Worm (Caenorhabditis elegans) whole organism, L2 larva: Measurements from ENCODE around the gene sucl-2.

ENCODE experiments used
- C34F6.9 ChIP-seq: fragments of 150-350 bp; optimal IDR thresholded peaks from 2 replicates; lab custom pipeline; 2014; ENCODE audit warnings: missing biosample characterization, missing genetic modification characterization
- F13H6.1 ChIP-seq: sonication (generic microtip); optimal IDR thresholded peaks from 2 replicates; lab custom pipeline; 2016; ENCODE audit warnings: missing genetic modification characterization, missing compliant biosample characterization
- Y55F3AM.14 ChIP-seq: fragments of 200-800 bp; sonication (Bioruptor generic); optimal IDR thresholded peaks from 2 replicates; lab custom pipeline; 2018; ENCODE audit warnings: mild to moderate bottlenecking, missing genetic modification characterization, missing compliant biosample characterization
- alr-1 ChIP-seq: fragments of 150-350 bp; optimal IDR thresholded peaks from 2 replicates; lab custom pipeline; 2014; ENCODE audit warnings: missing biosample characterization, missing genetic modification characterization
- ama-1 ChIP-seq: fragments of 150-350 bp; optimal IDR thresholded peaks from 2 replicates; lab custom pipeline; 2018; ENCODE audit warnings: inconsistent platforms
- ceh-82 ChIP-seq: fragments of 150-350 bp; optimal IDR thresholded peaks from 2 replicates; lab custom pipeline; 2014; ENCODE audit warnings: missing biosample characterization, missing genetic modification characterization
- dmd-4 ChIP-seq: sonication (generic microtip); optimal IDR thresholded peaks from 2 replicates; lab custom pipeline; 2017; ENCODE audit warnings: missing biosample characterization, missing genetic modification characterization
- egl-27 ChIP-seq: sonication (generic microtip); optimal IDR thresholded peaks from 3 replicates; lab custom pipeline; 2017; ENCODE audit warnings: missing biosample characterization, missing genetic modification reagents, missing genetic modification characterization
- elt-1 ChIP-seq: fragments of 150-350 bp; optimal IDR thresholded peaks from 2 replicates; lab custom pipeline; 2014; ENCODE audit warnings: missing biosample characterization, missing genetic modification characterization
- elt-3 ChIP-seq: sonication (generic microtip); optimal IDR thresholded peaks from 2 replicates; lab custom pipeline; 2017; ENCODE audit warnings: missing biosample characterization, missing genetic modification characterization
- fos-1 ChIP-seq: fragments of 150-350 bp; optimal IDR thresholded peaks from 2 replicates; lab custom pipeline; 2014; ENCODE audit warnings: missing biosample characterization, missing genetic modification characterization
- gmeb-1 ChIP-seq: fragments of 150-350 bp; optimal IDR thresholded peaks from 2 replicates; lab custom pipeline; 2014; ENCODE audit warnings: missing biosample characterization, missing genetic modification characterization
- lin-11 ChIP-seq: fragments of 150-350 bp; sonication (generic microtip); optimal IDR thresholded peaks from 2 replicates; lab custom pipeline; 2014; ENCODE audit warnings: missing biosample characterization, missing genetic modification characterization, inconsistent platforms, mixed read lengths
- lin-13 ChIP-seq: fragments of 150-350 bp; optimal IDR thresholded peaks from 2 replicates; lab custom pipeline; 2014; ENCODE audit warnings: missing biosample characterization, missing genetic modification reagents, missing genetic modification characterization
- lsy-2 ChIP-seq, 2 experiments: fragments of 150-350 bp in 1 of 2; sonication (generic microtip) in 1 of 2; optimal IDR thresholded peaks; 2 replicates each; lab custom pipeline; 2014 to 2017; ENCODE audit warnings: missing biosample characterization in 2 of 2, missing genetic modification characterization in 2 of 2
- mab-5 ChIP-seq: fragments of 150-350 bp; optimal IDR thresholded peaks from 2 replicates; lab custom pipeline; 2014; ENCODE audit warnings: missing biosample characterization, missing genetic modification characterization
- mbf-1 ChIP-seq: sonication (generic microtip); optimal IDR thresholded peaks from 2 replicates; lab custom pipeline; 2017; ENCODE audit warnings: missing biosample characterization, missing genetic modification characterization
- mdl-1 ChIP-seq, 2 experiments: fragments of 150-350 bp in 1 of 2; sonication (generic microtip) in 1 of 2; optimal IDR thresholded peaks; 2 replicates each; lab custom pipeline; 2017; ENCODE audit warnings: missing biosample characterization in 2 of 2, missing genetic modification characterization in 2 of 2
- nhr-10 ChIP-seq: sonication (generic microtip); optimal IDR thresholded peaks from 2 replicates; lab custom pipeline; 2017; ENCODE audit warnings: missing biosample characterization, missing genetic modification characterization
- nhr-11 ChIP-seq: fragments of 150-350 bp; optimal IDR thresholded peaks from 2 replicates; lab custom pipeline; 2014; ENCODE audit warnings: missing biosample characterization, missing genetic modification characterization
- nhr-12 ChIP-seq: fragments of 150-350 bp; optimal IDR thresholded peaks from 2 replicates; lab custom pipeline; 2014; ENCODE audit warnings: missing biosample characterization, missing genetic modification characterization
- nhr-23 ChIP-seq: fragments of 150-350 bp; optimal IDR thresholded peaks from 2 replicates; lab custom pipeline; 2014; ENCODE audit warnings: missing biosample characterization, missing genetic modification reagents, missing genetic modification characterization
- nhr-6 ChIP-seq: fragments of 150-350 bp; optimal IDR thresholded peaks from 2 replicates; lab custom pipeline; 2014; ENCODE audit warnings: missing biosample characterization, missing genetic modification characterization
- sem-4 ChIP-seq: fragments of 150-350 bp; optimal IDR thresholded peaks from 2 replicates; lab custom pipeline; 2014; ENCODE audit warnings: missing biosample characterization, missing genetic modification reagents, missing genetic modification characterization
- skn-1 ChIP-seq: sonication (generic microtip); optimal IDR thresholded peaks from 2 replicates; lab custom pipeline; 2017; ENCODE audit warnings: missing biosample characterization, missing genetic modification characterization
- sma-9 ChIP-seq, 2 experiments: fragments of 150-350 bp in 1 of 2; sonication (generic microtip) in 1 of 2; optimal IDR thresholded peaks; 2 replicates each; lab custom pipeline; 2014 to 2016; ENCODE audit warnings: missing genetic modification characterization in 2 of 2, mild to moderate bottlenecking in 1 of 2, missing biosample characterization in 1 of 2, missing compliant biosample characterization in 1 of 2, missing genetic modification reagents in 1 of 2, moderate library complexity in 1 of 2
- unc-39 ChIP-seq: fragments of 150-350 bp; optimal IDR thresholded peaks from 2 replicates; lab custom pipeline; 2014; ENCODE audit warnings: missing biosample characterization, missing genetic modification characterization
- unc-55 ChIP-seq: fragments of 150-350 bp; sonication (generic microtip); optimal IDR thresholded peaks from 3 replicates; lab custom pipeline; 2014; ENCODE audit warnings: missing biosample characterization, missing genetic modification reagents, missing genetic modification characterization
- zag-1 ChIP-seq: fragments of 150-350 bp; optimal IDR thresholded peaks from 2 replicates; lab custom pipeline; 2014; ENCODE audit warnings: missing biosample characterization, missing genetic modification characterization
- ztf-1 ChIP-seq: fragments of 200-800 bp; sonication (Bioruptor generic); conservative IDR thresholded peaks from 2 replicates; pipeline ENCODE4 v1.3.6; 2022; ENCODE audit warnings: missing genetic modification characterization, missing compliant biosample characterization
- ztf-11 ChIP-seq: sonication (generic microtip); optimal IDR thresholded peaks from 2 replicates; lab custom pipeline; 2017; ENCODE audit warnings: missing biosample characterization, missing genetic modification characterization
- ztf-4 ChIP-seq: fragments of 150-350 bp; optimal IDR thresholded peaks from 2 replicates; lab custom pipeline; 2014; ENCODE audit warnings: missing biosample characterization, missing genetic modification characterization

The sucl-2 gene

ce11 chrIII:901600-902250 is 513 bp upstream of the sucl-2 start:
- peak; percentile 54 for TF ChIP-seq gmeb-1 (tag; lab: Kevin White, UChicago)
- TF ChIP-seq lsy-2 (tag; optimal IDR thresholded peaks at IDR 0.05; lab: Kevin White, UChicago) = peak in 1 of 2 experiments; percentile 44
- TF ChIP-seq C34F6.9 (tag; lab: Kevin White, UChicago) = peak; percentile 35
- TF ChIP-seq nhr-6 (tag; lab: Kevin White, UChicago) = no peak
- TF ChIP-seq fos-1 (tag; lab: Kevin White, UChicago) = no peak
- no peak for TF ChIP-seq mdl-1 (tag; optimal IDR thresholded peaks at IDR 0.05; lab: Kevin White, UChicago)
- TF ChIP-seq lin-13 (GFP tag; lab: Kevin White, UChicago) = peak; percentile 34
- TF ChIP-seq, all 48 proteins: peak for 4

ce11 chrIII:900134-900533 is 1.1 kb downstream of the sucl-2 start:
- TF ChIP-seq lin-11 (tag; lab: Kevin White, UChicago) (no peak), sma-9 (GFP tag; optimal IDR thresholded peaks at IDR 0.05; lab: Kevin White, UChicago) (no peak), sma-9 (tag; optimal IDR thresholded peaks at IDR 0.05; lab: Kevin White, UChicago) (no peak), F13H6.1 (tag; lab: Kevin White, UChicago) (no peak), egl-27 (no peak), unc-39 (tag; lab: Kevin White, UChicago) (no peak), ama-1 (lab: Kevin White, UChicago) (no peak), lin-13 (GFP tag; lab: Kevin White, UChicago) (no peak)
- TF ChIP-seq, all 48 proteins: peak for 0

DNA sequence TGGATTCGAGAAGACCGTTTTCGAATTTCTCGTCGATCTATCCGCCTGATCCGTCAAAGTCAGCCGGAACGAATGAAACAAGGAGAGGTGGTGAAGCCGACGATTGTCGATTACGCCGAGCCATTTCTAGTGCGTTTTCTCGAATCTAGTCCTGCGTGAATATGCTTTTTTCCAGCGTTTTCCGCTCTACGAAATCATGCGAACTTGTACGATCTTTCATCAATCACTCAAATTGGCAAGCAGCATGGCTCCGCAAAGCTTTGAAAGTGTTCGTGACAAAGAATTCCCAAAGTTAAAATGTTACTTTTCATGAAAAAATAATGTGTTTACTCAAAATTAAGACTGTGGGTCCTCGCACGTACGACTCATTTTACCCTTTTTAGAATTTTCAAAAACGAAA is 4.3 kb downstream of the sucl-2 start:
- TF ChIP-seq unc-55 (GFP tag; lab: Kevin White, UChicago) (no peak), unc-39 (tag; lab: Kevin White, UChicago) (no peak), ztf-1 (no peak), nhr-23 (tag; lab: Kevin White, UChicago) (no peak), skn-1 (tag; lab: Kevin White, UChicago) (no peak), lin-13 (GFP tag; lab: Kevin White, UChicago) (no peak), ama-1 (lab: Kevin White, UChicago) (no peak), nhr-12 (tag; lab: Kevin White, UChicago) (no peak), ztf-11 (tag; lab: Kevin White, UChicago) (no peak), Y55F3AM.14 (GFP tag; lab: Kevin White, UChicago) (no peak), fos-1 (tag; lab: Kevin White, UChicago) (no peak), lin-11 (tag; lab: Kevin White, UChicago) (no peak), sma-9 (GFP tag; optimal IDR thresholded peaks at IDR 0.05; lab: Kevin White, UChicago) (no peak), sma-9 (tag; optimal IDR thresholded peaks at IDR 0.05; lab: Kevin White, UChicago) (no peak), dmd-4 (tag; lab: Kevin White, UChicago) (no peak), mab-5 (tag; lab: Kevin White, UChicago) (no peak), ztf-4 (no peak), nhr-10 (tag; lab: Kevin White, UChicago) (no peak), mbf-1 (tag; lab: Kevin White, UChicago) (no peak), lsy-2 (tag; optimal IDR thresholded peaks at IDR 0.05; lab: Kevin White, UChicago) (no peak), elt-1 (tag; lab: Kevin White, UChicago) (no peak)

ce11 chrIII:895525-895924 is 5.7 kb downstream of the sucl-2 start, which contains the start of the genes ztf-18 and F23H11.2:
TSS of gene ztf-18 (minus strand) at chrIII:895712.
TSS of gene F23H11.2 (plus strand) at chrIII:895747.
- no peak for TF ChIP-seq unc-55 (GFP tag; lab: Kevin White, UChicago)
- peak; percentile 50 for TF ChIP-seq sem-4 (tag; lab: Kevin White, UChicago)
- TF ChIP-seq, all 48 proteins: peak for 1

- TF ChIP-seq nhr-11 (tag; lab: Kevin White, UChicago) = no peak
- TF ChIP-seq fos-1 (tag; lab: Kevin White, UChicago) = peak; percentile 71
Observed at ce11 chrIII:891014-891413, 10.2 kb downstream of the sucl-2 start, which contains the start of gene T24C4.10. TSS of gene T24C4.10 (minus strand) at chrIII:891243.

DNA sequence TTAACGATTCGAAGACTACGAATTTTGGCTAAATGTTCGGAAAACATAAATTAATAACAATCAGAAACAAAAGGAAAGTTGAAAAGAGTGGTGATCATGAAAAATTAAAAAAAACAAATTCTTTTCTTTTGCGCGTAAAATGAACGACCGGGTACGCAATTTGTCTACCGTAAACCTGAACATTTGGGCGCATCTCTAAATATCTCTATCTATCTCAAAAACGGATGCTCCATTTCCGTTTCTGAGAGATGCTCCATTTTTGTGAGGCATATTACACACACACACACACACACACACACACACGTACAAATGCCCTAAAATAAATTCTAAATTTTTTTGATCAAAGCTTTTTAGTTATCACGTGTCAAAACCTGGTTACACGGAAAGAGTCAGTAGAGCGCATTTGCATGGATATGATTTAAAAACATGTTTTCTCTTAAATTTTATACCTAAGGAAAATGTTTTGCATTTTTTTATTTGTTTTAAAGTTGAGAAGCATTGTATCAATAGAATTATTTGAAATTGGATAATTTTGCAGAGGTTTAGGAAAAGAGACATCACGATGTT is 12.1 kb downstream of the sucl-2 start:
- no peak for TF ChIP-seq F13H6.1 (tag; lab: Kevin White, UChicago)
- no peak for TF ChIP-seq nhr-10 (tag; lab: Kevin White, UChicago)
- TF ChIP-seq lin-11 (tag; lab: Kevin White, UChicago) = no peak
- TF ChIP-seq elt-1 (tag; lab: Kevin White, UChicago) = no peak
- no peak for TF ChIP-seq alr-1
- TF ChIP-seq C34F6.9 (tag; lab: Kevin White, UChicago) = peak; percentile 64
- TF ChIP-seq ceh-82 (tag; lab: Kevin White, UChicago) = no peak
- TF ChIP-seq unc-55 (GFP tag; lab: Kevin White, UChicago) = peak; percentile 11
- TF ChIP-seq fos-1 (tag; lab: Kevin White, UChicago) = no peak
- no peak for TF ChIP-seq elt-3 (tag; lab: Kevin White, UChicago)
- TF ChIP-seq ama-1 (lab: Kevin White, UChicago) = no peak
- no peak for TF ChIP-seq zag-1
- TF ChIP-seq lsy-2 (tag; optimal IDR thresholded peaks at IDR 0.05; lab: Kevin White, UChicago) = peak in 1 of 2 experiments; percentile 69
- no peak for TF ChIP-seq mbf-1 (tag; lab: Kevin White, UChicago)
